Fruit fly (Drosophila melanogaster): ENCODE results near the gene Srrm234.

dm6 chr3L:1661738-1662370, 3.0 kb downstream of the Srrm234 start:
- TF ChIP-seq ttk (optimal IDR thresholded peaks at IDR 0.05) (no peak), Sin3A (optimal IDR thresholded peaks at IDR 0.05) (no peak), insv (optimal IDR thresholded peaks at IDR 0.05) (no peak), Myc (optimal IDR thresholded peaks at IDR 0.05) (no peak), psq (optimal IDR thresholded peaks at IDR 0.05) (no peak), h (optimal IDR thresholded peaks at IDR 0.05) (no peak)

Data from Kc167 (cell line).